Fruit fly (Drosophila melanogaster): ENCODE data around the gene CG6106.

dm6 chrX:18350609-18351008 is 8.1 kb upstream of the CG6106 start:
- no peak for TF ChIP-seq CG8478 (optimal IDR thresholded peaks at IDR 0.05)
- no peak for TF ChIP-seq CTCF (optimal IDR thresholded peaks at IDR 0.05)

Measured in S2 (cell line).